Fruit fly (Drosophila melanogaster) whole organism, embryonic: ENCODE results near the gene lqfR.

Experiments used
- Aef1 ChIP-seq: fragments of 200-800 bp; sonication (Bioruptor generic); IDR thresholded peaks from 3 replicates; pipeline ENCODE4 v1.3.6; 2022; ENCODE audit warnings: missing biosample characterization, missing genetic modification characterization
- B-H1 ChIP-seq: fragments of 200-800 bp; sonication (Bioruptor generic); IDR thresholded peaks from 3 replicates; pipeline ENCODE4 v1.3.6; 2022; ENCODE audit warnings: missing biosample characterization, missing genetic modification characterization
- CG13287 ChIP-seq: fragments of 200-800 bp; sonication (Bioruptor generic); IDR thresholded peaks from 2 replicates; pipeline ENCODE4 v1.3.6; 2022; ENCODE audit warnings: missing biosample characterization, missing genetic modification characterization; ENCODE audit not compliant: partially characterized antibody
- CG15073 ChIP-seq: fragments of 200-800 bp; sonication (Bioruptor generic); optimal IDR thresholded peaks from 2 replicates; lab custom pipeline; 2016; ENCODE audit warnings: missing biosample characterization, missing genetic modification characterization
- CG17385 ChIP-seq: fragments of 200-800 bp; sonication (Bioruptor generic); optimal IDR thresholded peaks from 3 replicates; lab custom pipeline; 2018; ENCODE audit warnings: missing biosample characterization, mild to moderate bottlenecking, missing genetic modification characterization
- CG2120 ChIP-seq: fragments of 200-800 bp; sonication (Bioruptor generic); optimal IDR thresholded peaks from 3 replicates; lab custom pipeline; 2016; ENCODE audit warnings: missing biosample characterization, missing genetic modification characterization
- CG30020 ChIP-seq: fragments of 200-800 bp; optimal IDR thresholded peaks from 2 replicates; lab custom pipeline; 2019; ENCODE audit warnings: missing biosample characterization, mild to moderate bottlenecking, missing genetic modification characterization, moderate library complexity
- CG4617 ChIP-seq: fragments of 200-800 bp; sonication (Bioruptor generic); optimal IDR thresholded peaks from 3 replicates; lab custom pipeline; 2016; ENCODE audit warnings: missing biosample characterization, missing genetic modification characterization, borderline replicate concordance
- CG6683 ChIP-seq: fragments of 200-800 bp; sonication (Bioruptor generic); optimal IDR thresholded peaks from 2 replicates; lab custom pipeline; 2017; ENCODE audit warnings: missing biosample characterization, mild to moderate bottlenecking, missing genetic modification characterization, missing genetic modification reagents
- CG6765 ChIP-seq: fragments of 200-800 bp; sonication (Bioruptor generic); optimal IDR thresholded peaks from 3 replicates; lab custom pipeline; 2017; ENCODE audit warnings: missing biosample characterization, mild to moderate bottlenecking, missing genetic modification characterization
- CG7271 ChIP-seq: fragments of 200-800 bp; sonication (Bioruptor generic); optimal IDR thresholded peaks from 2 replicates; lab custom pipeline; 2018; ENCODE audit warnings: missing biosample characterization, mild to moderate bottlenecking, missing genetic modification characterization, moderate library complexity
- CG8281 ChIP-seq: fragments of 200-800 bp; sonication (Bioruptor generic); optimal IDR thresholded peaks from 2 replicates; lab custom pipeline; 2018; ENCODE audit warnings: missing biosample characterization, mild to moderate bottlenecking, missing genetic modification characterization, moderate library complexity
- Dp ChIP-seq: fragments of 200-800 bp; sonication (Bioruptor generic); optimal IDR thresholded peaks from 2 replicates; lab custom pipeline; 2018; ENCODE audit warnings: missing biosample characterization, mild to moderate bottlenecking, missing genetic modification characterization, moderate library complexity
- E2f1 ChIP-seq: fragments of 200-800 bp; sonication (Bioruptor generic); IDR thresholded peaks from 2 replicates; pipeline ENCODE4 v1.3.6; 2022; ENCODE audit warnings: missing biosample characterization, missing genetic modification characterization
- Eip74EF ChIP-seq, 2 experiments: fragments of 200-800 bp in 1 of 2; fragments of >200 bp in 1 of 2; sonication (Bioruptor generic) in 1 of 2; optimal IDR thresholded peaks; 2 replicates each; lab custom pipeline; 2017 to 2019; ENCODE audit warnings: missing biosample characterization in 2 of 2, missing genetic modification characterization in 2 of 2, mild to moderate bottlenecking in 1 of 2, moderate library complexity in 1 of 2
- Elba2 ChIP-seq: fragments of 200-800 bp; sonication (Bioruptor generic); optimal IDR thresholded peaks from 3 replicates; lab custom pipeline; 2016; ENCODE audit warnings: missing biosample characterization, missing genetic modification characterization
- HLH4C ChIP-seq: fragments of 200-800 bp; sonication (Bioruptor generic); IDR thresholded peaks from 3 replicates; pipeline ENCODE4 v1.3.6; 2022; ENCODE audit warnings: missing biosample characterization, missing genetic modification characterization; ENCODE audit not compliant: partially characterized antibody
- Hmr ChIP-seq: fragments of 200-800 bp; sonication (Bioruptor generic); optimal IDR thresholded peaks from 3 replicates; lab custom pipeline; 2017; ENCODE audit warnings: mild to moderate bottlenecking, missing biosample characterization, missing genetic modification reagents, missing genetic modification characterization
- Jarid2 ChIP-seq: fragments of 200-800 bp; sonication (Bioruptor generic); optimal IDR thresholded peaks from 3 replicates; lab custom pipeline; 2017; ENCODE audit warnings: mild to moderate bottlenecking, missing biosample characterization, missing genetic modification reagents, missing genetic modification characterization
- MBD-R2 ChIP-seq: fragments of 200-800 bp; sonication (Bioruptor generic); IDR thresholded peaks from 2 replicates; pipeline ENCODE4 v1.3.6; 2022; ENCODE audit warnings: missing biosample characterization, missing genetic modification characterization
- MTF-1 ChIP-seq: fragments of 200-800 bp; sonication (Bioruptor generic); optimal IDR thresholded peaks from 2 replicates; lab custom pipeline; 2018; ENCODE audit warnings: missing biosample characterization, mild to moderate bottlenecking, missing genetic modification characterization, borderline replicate concordance
- Optix ChIP-seq: fragments of 200-800 bp; sonication (Bioruptor generic); IDR thresholded peaks from 3 replicates; pipeline ENCODE4 v1.3.6; 2022; ENCODE audit warnings: missing biosample characterization, missing genetic modification characterization
- PHDP ChIP-seq: fragments of 200-800 bp; sonication (Bioruptor generic); optimal IDR thresholded peaks from 3 replicates; lab custom pipeline; 2018; ENCODE audit warnings: missing biosample characterization, mild to moderate bottlenecking, missing genetic modification characterization, moderate library complexity
- Ptx1 ChIP-seq: fragments of 200-800 bp; sonication (Bioruptor generic); IDR thresholded peaks from 2 replicates; pipeline ENCODE4 v1.3.6; 2022; ENCODE audit warnings: missing biosample characterization, missing genetic modification characterization
- Spps ChIP-seq: fragments of 200-800 bp; sonication (Bioruptor generic); optimal IDR thresholded peaks from 2 replicates; lab custom pipeline; 2018; ENCODE audit warnings: missing biosample characterization, mild to moderate bottlenecking, missing genetic modification characterization
- Sry-δ ChIP-seq: fragments of 200-800 bp; sonication (Bioruptor generic); optimal IDR thresholded peaks from 2 replicates; lab custom pipeline; 2016; ENCODE audit warnings: missing biosample characterization, missing genetic modification characterization
- Stat92E ChIP-seq, 3 experiments: fragments of >200 bp in 2 of 3; fragments of 200-800 bp in 1 of 3; sonication (Bioruptor generic) in 1 of 3; optimal IDR thresholded peaks; 2 replicates each; lab custom pipeline; 2017 to 2019; ENCODE audit warnings: missing biosample characterization in 3 of 3, missing genetic modification characterization in 3 of 3, mild to moderate bottlenecking in 1 of 3, moderate library complexity in 1 of 3
- TFAM ChIP-seq: fragments of 200-800 bp; sonication (Bioruptor generic); optimal IDR thresholded peaks from 2 replicates; lab custom pipeline; 2017; ENCODE audit warnings: missing biosample characterization, missing genetic modification characterization, inconsistent platforms
- Taf1 ChIP-seq: fragments of 200-800 bp; sonication (Bioruptor generic); IDR thresholded peaks from 2 replicates; pipeline ENCODE4 v1.3.6; 2022; ENCODE audit warnings: missing biosample characterization, missing genetic modification characterization
- YL-1 ChIP-seq: fragments of 200-800 bp; sonication (Bioruptor generic); optimal IDR thresholded peaks from 3 replicates; lab custom pipeline; 2017; ENCODE audit warnings: missing biosample characterization, mild to moderate bottlenecking, missing genetic modification characterization
- ab ChIP-seq: fragments of 200-800 bp; sonication (Bioruptor generic); optimal IDR thresholded peaks from 2 replicates; lab custom pipeline; 2016; ENCODE audit warnings: missing biosample characterization, missing genetic modification characterization
- ase ChIP-seq: fragments of 200-800 bp; sonication (Bioruptor generic); IDR thresholded peaks from 3 replicates; pipeline ENCODE4 v1.3.6; 2022; ENCODE audit warnings: missing biosample characterization, missing genetic modification characterization
- bcd ChIP-seq: fragments of 200-800 bp; sonication (Bioruptor generic); optimal IDR thresholded peaks from 2 replicates; lab custom pipeline; 2017; ENCODE audit warnings: missing biosample characterization, mild to moderate bottlenecking, missing genetic modification characterization
- br ChIP-seq: fragments of >200 bp; optimal IDR thresholded peaks from 2 replicates; lab custom pipeline; 2017
- cas ChIP-seq: fragments of 200-800 bp; sonication (Bioruptor generic); IDR thresholded peaks from 2 replicates; pipeline ENCODE4 v1.3.6; 2022; ENCODE audit warnings: missing biosample characterization, missing genetic modification characterization
- cato ChIP-seq: fragments of 200-800 bp; sonication (Bioruptor generic); optimal IDR thresholded peaks from 2 replicates; lab custom pipeline; 2016; ENCODE audit warnings: missing biosample characterization, missing genetic modification characterization, borderline replicate concordance
- chn ChIP-seq: fragments of 200-800 bp; sonication (Bioruptor generic); optimal IDR thresholded peaks from 2 replicates; lab custom pipeline; 2016; ENCODE audit warnings: missing biosample characterization, missing genetic modification characterization
- gro ChIP-seq: fragments of 200-800 bp; sonication (Bioruptor generic); optimal IDR thresholded peaks from 2 replicates; lab custom pipeline; 2016; ENCODE audit warnings: missing biosample characterization, missing genetic modification characterization
- kay ChIP-seq: fragments of 200-800 bp; sonication (Bioruptor generic); optimal IDR thresholded peaks from 2 replicates; lab custom pipeline; 2016; ENCODE audit warnings: missing biosample characterization, missing genetic modification characterization
- onecut ChIP-seq: fragments of 200-800 bp; sonication (Bioruptor generic); IDR thresholded peaks from 2 replicates; pipeline ENCODE4 v1.3.6; 2022; ENCODE audit warnings: missing biosample characterization, missing genetic modification characterization
- psq ChIP-seq: fragments of 200-800 bp; sonication (Bioruptor generic); optimal IDR thresholded peaks from 2 replicates; lab custom pipeline; 2017; ENCODE audit warnings: missing biosample characterization, missing genetic modification characterization
- ro ChIP-seq: fragments of 200-800 bp; sonication (Bioruptor generic); IDR thresholded peaks from 2 replicates; pipeline ENCODE4 v1.3.6; 2022; ENCODE audit warnings: missing biosample characterization, missing genetic modification characterization
- schlank ChIP-seq: fragments of 200-800 bp; sonication (Bioruptor generic); optimal IDR thresholded peaks from 2 replicates; lab custom pipeline; 2018; ENCODE audit warnings: missing biosample characterization, mild to moderate bottlenecking, missing genetic modification characterization
- sisA ChIP-seq: fragments of 200-800 bp; sonication (Bioruptor generic); IDR thresholded peaks from 2 replicates; pipeline ENCODE4 v1.3.6; 2022; ENCODE audit warnings: missing biosample characterization, missing genetic modification characterization
- tio ChIP-seq: fragments of 200-800 bp; sonication (Bioruptor generic); optimal IDR thresholded peaks from 2 replicates; lab custom pipeline; 2017; ENCODE audit warnings: missing biosample characterization, missing genetic modification characterization, inconsistent platforms
- tup ChIP-seq: fragments of 200-800 bp; sonication (Bioruptor generic); optimal IDR thresholded peaks from 2 replicates; lab custom pipeline; 2016; ENCODE audit warnings: missing biosample characterization, mild to moderate bottlenecking, missing genetic modification characterization, moderate library complexity
- unc-4 ChIP-seq: fragments of 200-800 bp; sonication (Bioruptor generic); IDR thresholded peaks from 2 replicates; pipeline ENCODE4 v1.3.6; 2022; ENCODE audit warnings: missing biosample characterization, missing genetic modification characterization; ENCODE audit not compliant: partially characterized antibody
- usp ChIP-seq: fragments of >200 bp; optimal IDR thresholded peaks from 2 replicates; lab custom pipeline; 2017; ENCODE audit warnings: missing biosample characterization, missing genetic modification characterization
- wdn ChIP-seq: fragments of 200-800 bp; sonication (Bioruptor generic); IDR thresholded peaks from 2 replicates; pipeline ENCODE4 v1.3.6; 2022; ENCODE audit warnings: missing biosample characterization, missing genetic modification characterization

Gene lqfR

DNA sequence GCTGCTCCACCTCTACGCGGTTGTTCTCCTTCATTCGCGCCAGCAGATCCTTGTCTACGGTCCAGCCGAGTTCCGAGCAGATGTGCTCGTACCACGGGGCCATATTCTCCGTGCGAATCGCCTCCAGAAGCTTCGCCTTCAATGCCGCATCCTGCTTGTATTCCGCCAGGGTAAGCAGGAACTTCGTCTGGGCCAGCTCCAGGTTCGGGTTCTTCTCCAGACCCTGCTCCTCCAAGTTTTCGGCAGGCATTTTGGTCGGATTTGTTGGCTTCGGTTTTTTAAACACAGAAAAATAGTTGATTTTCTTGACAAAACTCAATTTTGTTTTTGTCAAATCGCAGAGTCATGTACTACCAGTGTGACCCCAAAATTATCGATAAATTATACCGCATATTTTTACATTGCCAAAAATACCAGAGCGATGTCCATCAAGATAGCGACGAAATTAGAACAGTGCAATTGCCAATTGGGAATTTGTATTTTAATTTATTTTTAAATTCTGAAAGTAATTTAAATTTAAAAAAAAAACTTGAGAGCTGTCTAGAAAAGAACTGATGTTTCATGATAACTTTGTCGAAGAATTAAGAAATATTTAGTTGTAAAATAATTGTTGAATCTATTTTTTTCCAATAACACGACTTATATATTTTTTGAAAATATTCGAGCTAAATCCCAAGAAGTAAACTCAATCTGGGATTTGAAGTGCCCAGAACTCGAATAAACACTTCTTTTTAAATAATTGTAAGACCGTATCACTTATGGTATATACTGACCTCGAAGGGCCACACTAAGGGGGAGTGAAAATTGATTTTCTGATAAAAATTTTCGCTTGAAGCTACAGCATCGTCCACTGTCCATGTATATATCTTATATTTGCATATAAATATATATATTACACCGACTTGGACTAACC, 50.8 kb downstream of the lqfR start, which contains the start of the genes Rpn7 and AP-2mu (continued):
- TF ChIP-seq Aef1 (GFP tag; lab: Robert Waterston, UW) (no peak), Eip74EF (GFP tag; optimal IDR thresholded peaks at IDR 0.05; lab: Kevin White, UChicago) (no peak), PHDP (tag; lab: Kevin White, UChicago) (no peak), Stat92E (GFP tag; optimal IDR thresholded peaks at IDR 0.05; lab: Kevin White, UChicago) (no peak), CG30020 (tag; lab: Kevin White, UChicago) (peak; percentile 82), MTF-1 (GFP tag; lab: Kevin White, UChicago) (no peak), TFAM (GFP tag; lab: Kevin White, UChicago) (no peak), CG6765 (GFP tag; lab: Kevin White, UChicago) (no peak), CG17385 (GFP tag; lab: Kevin White, UChicago) (no peak), Dp (peak; percentile 40), schlank (no peak), MBD-R2 (no peak; the same call in 1 of the 2 replicates), sisA (GFP tag; lab: Robert Waterston, UW) (no peak), cato (GFP tag; lab: Kevin White, UChicago) (no peak), Spps (tag; lab: Kevin White, UChicago) (no peak), CG13287 (GFP tag; lab: Robert Waterston, UW) (no peak; the same call in 1 of the 2 replicates), Jarid2 (no peak), Elba2 (GFP tag; lab: Kevin White, UChicago) (peak; percentile 95), YL-1 (GFP tag; lab: Kevin White, UChicago) (peak; percentile 72), CG6683 (GFP tag; lab: Kevin White, UChicago) (no peak), HLH4C (GFP tag; lab: Robert Waterston, UW) (no peak), gro (no peak), Optix (GFP tag; lab: Robert Waterston, UW) (no peak), psq (no peak), ase (GFP tag; lab: Robert Waterston, UW) (no peak), Hmr (GFP tag; lab: Kevin White, UChicago) (no peak), ab (no peak), Taf1 (GFP tag; lab: Robert Waterston, UW) (no peak), br (lab: Kevin White, UChicago) (no peak), unc-4 (GFP tag; lab: Robert Waterston, UW) (no peak), usp (GFP tag; lab: Kevin White, UChicago) (no peak), CG8281 (no peak), wdn (GFP tag; lab: Robert Waterston, UW) (no peak), kay (GFP tag; lab: Kevin White, UChicago) (no peak), E2f1 (GFP tag; lab: Robert Waterston, UW) (no peak), onecut (peak; percentile 85), tio (GFP tag; lab: Kevin White, UChicago) (no peak), ro (GFP tag; lab: Robert Waterston, UW) (no peak), CG4617 (GFP tag; lab: Kevin White, UChicago) (peak; percentile 11), cas (GFP tag; lab: Robert Waterston, UW) (no peak), Ptx1 (GFP tag; lab: Robert Waterston, UW) (no peak), chn (GFP tag; lab: Kevin White, UChicago) (no peak), tup (GFP tag; lab: Kevin White, UChicago) (no peak), bcd (GFP tag; lab: Kevin White, UChicago) (no peak), B-H1 (GFP tag; lab: Robert Waterston, UW) (no peak), Sry-δ (no peak), CG2120 (GFP tag; lab: Kevin White, UChicago) (peak; percentile 28), CG7271 (tag; lab: Kevin White, UChicago) (no peak), CG15073 (GFP tag; lab: Kevin White, UChicago) (no peak)
